Fruit fly (Drosophila melanogaster): ENCODE data around the gene dmt.
A peak's percentile ranks its signal among the peaks of the same experiment; 100 is the strongest.

The dmt gene

dm6 chr3R:9754487-9754886 is 43.5 kb downstream of the dmt start, which contains the start of gene Tti1:
Tti1 (minus strand) TSS chr3R:9754686.
- TF ChIP-seq CG17806 (tag; optimal IDR thresholded peaks at IDR 0.05) (no peak), CG32121 (GFP tag; IDR thresholded peaks at IDR 0.05) (no peak), Snoo (tag; optimal IDR thresholded peaks at IDR 0.05) (no peak), CG12605 (GFP tag; IDR thresholded peaks at IDR 0.05) (no peak), EcR (GFP tag; optimal IDR thresholded peaks at IDR 0.05) (no peak), Pif1B (GFP tag; optimal IDR thresholded peaks at IDR 0.05) (no peak), CG15710 (tag; optimal IDR thresholded peaks at IDR 0.05) (no peak), CG8301 (tag; optimal IDR thresholded peaks at IDR 0.05) (no peak), Pif1A (GFP tag; optimal IDR thresholded peaks at IDR 0.05) (no peak), Ets98B (GFP tag; IDR thresholded peaks at IDR 0.05) (no peak), CG9948 (tag; optimal IDR thresholded peaks at IDR 0.05) (no peak), fd96Ca (GFP tag; IDR thresholded peaks at IDR 0.05) (no peak), D1 (tag; optimal IDR thresholded peaks at IDR 0.05) (no peak)

- TF ChIP-seq CG34367 (tag; optimal IDR thresholded peaks at IDR 0.05) (no peak), CG32121 (GFP tag; IDR thresholded peaks at IDR 0.05) (no peak), EcR (GFP tag; optimal IDR thresholded peaks at IDR 0.05) (peak; percentile 54)
Measured at dm6 chr3R:9756187-9756586, 45.2 kb downstream of the dmt start, which contains the start of the genes Alg12 and Rpt3R. Alg12 (plus strand) TSS chr3R:9756491. Rpt3R (minus strand) TSS chr3R:9756510.

dm6 chr3R:9759360-9760191 is 48.6 kb downstream of the dmt start, which contains the start of gene Mpi:
Mpi (plus strand) TSS chr3R:9759622.
- TF ChIP-seq D1 (tag; optimal IDR thresholded peaks at IDR 0.05) (no peak), CG17806 (tag; optimal IDR thresholded peaks at IDR 0.05) (peak; percentile 18), EcR (GFP tag; optimal IDR thresholded peaks at IDR 0.05) (peak; percentile 64), CG8159 (tag; optimal IDR thresholded peaks at IDR 0.05) (no peak), CG10348 (GFP tag; IDR thresholded peaks at IDR 0.05) (no peak), fd96Ca (GFP tag; IDR thresholded peaks at IDR 0.05) (no peak), CG13204 (GFP tag; optimal IDR thresholded peaks at IDR 0.05) (no peak), rn (GFP tag; IDR thresholded peaks at IDR 0.05) (no peak), CG4496 (GFP tag; IDR thresholded peaks at IDR 0.05) (peak; percentile 35; the same call in 1 of the 3 replicates), Snoo (tag; optimal IDR thresholded peaks at IDR 0.05) (peak; percentile 33), CG9948 (tag; optimal IDR thresholded peaks at IDR 0.05) (no peak), CG14655 (GFP tag; optimal IDR thresholded peaks at IDR 0.05) (no peak), Pif1A (GFP tag; optimal IDR thresholded peaks at IDR 0.05) (no peak)

dm6 chr3R:9762955-9763931 is 52.3 kb downstream of the dmt start, which contains the start of the genes Snap24 and CG8478:
Snap24 (minus strand) TSS chr3R:9763150.
CG8478 (plus strand) TSS chr3R:9763650.
- TF ChIP-seq D1 (tag; optimal IDR thresholded peaks at IDR 0.05) (no peak), Pif1A (GFP tag; optimal IDR thresholded peaks at IDR 0.05) (no peak), CG13204 (GFP tag; optimal IDR thresholded peaks at IDR 0.05) (no peak), CG17806 (tag; optimal IDR thresholded peaks at IDR 0.05) (no peak), gl (tag; optimal IDR thresholded peaks at IDR 0.05) (no peak), CG14655 (GFP tag; optimal IDR thresholded peaks at IDR 0.05) (no peak), CG15710 (tag; optimal IDR thresholded peaks at IDR 0.05) (no peak), CG32121 (GFP tag; IDR thresholded peaks at IDR 0.05) (no peak), Snoo (tag; optimal IDR thresholded peaks at IDR 0.05) (peak; percentile 12), fd96Ca (GFP tag; IDR thresholded peaks at IDR 0.05) (no peak), CG34367 (tag; optimal IDR thresholded peaks at IDR 0.05) (no peak), Ets98B (GFP tag; IDR thresholded peaks at IDR 0.05) (no peak), CG9948 (tag; optimal IDR thresholded peaks at IDR 0.05) (peak; percentile 28), CG4496 (GFP tag; IDR thresholded peaks at IDR 0.05) (no peak), EcR (GFP tag; optimal IDR thresholded peaks at IDR 0.05) (no peak), CG10348 (GFP tag; IDR thresholded peaks at IDR 0.05) (no peak), CG8159 (tag; optimal IDR thresholded peaks at IDR 0.05) (no peak)

Measured in whole organism, pupa.